Fruit fly (Drosophila melanogaster) whole organism, embryonic: ENCODE data around the gene CG42727.

ENCODE experiments used
- ATbp ChIP-seq: fragments of 200-800 bp; sonication (Bioruptor generic); optimal IDR thresholded peaks from 2 replicates; lab custom pipeline; 2017; ENCODE audit warnings: missing biosample characterization, mild to moderate bottlenecking, missing genetic modification characterization, missing genetic modification reagents
- Abd-B ChIP-seq: fragments of 200-800 bp; sonication (Bioruptor generic); optimal IDR thresholded peaks from 2 replicates; lab custom pipeline; 2018; ENCODE audit warnings: missing biosample characterization, mild to moderate bottlenecking, missing genetic modification characterization, moderate library complexity
- B-H2 ChIP-seq: fragments of 200-800 bp; sonication (Bioruptor generic); optimal IDR thresholded peaks from 2 replicates; lab custom pipeline; 2018; ENCODE audit warnings: missing biosample characterization, mild to moderate bottlenecking, missing genetic modification characterization
- CG10147 ChIP-seq: fragments of 200-800 bp; sonication (Bioruptor generic); optimal IDR thresholded peaks from 2 replicates; lab custom pipeline; 2019; ENCODE audit warnings: missing biosample characterization, mild to moderate bottlenecking, missing genetic modification characterization, moderate library complexity
- CG10274 ChIP-seq: fragments of 200-800 bp; sonication (Bioruptor generic); optimal IDR thresholded peaks from 3 replicates; lab custom pipeline; 2017; ENCODE audit warnings: missing biosample characterization, mild to moderate bottlenecking, missing genetic modification characterization
- CG10543 ChIP-seq: fragments of 200-800 bp; sonication (Bioruptor generic); optimal IDR thresholded peaks from 3 replicates; lab custom pipeline; 2017; ENCODE audit warnings: missing biosample characterization, mild to moderate bottlenecking, missing genetic modification characterization, moderate library complexity
- CG11398 ChIP-seq: fragments of 200-800 bp; sonication (Bioruptor generic); optimal IDR thresholded peaks from 2 replicates; lab custom pipeline; 2016; ENCODE audit warnings: missing biosample characterization, missing genetic modification characterization
- CG11696 ChIP-seq: fragments of 200-800 bp; sonication (Bioruptor generic); IDR thresholded peaks from 2 replicates; pipeline ENCODE4 v1.3.6; 2022; ENCODE audit warnings: missing biosample characterization, missing genetic modification characterization
- CG12299 ChIP-seq: fragments of 200-800 bp; sonication (Bioruptor generic); optimal IDR thresholded peaks from 2 replicates; lab custom pipeline; 2018; ENCODE audit warnings: missing biosample characterization, mild to moderate bottlenecking, missing genetic modification characterization
- CG12942 ChIP-seq: fragments of 200-800 bp; sonication (Bioruptor generic); optimal IDR thresholded peaks from 3 replicates; lab custom pipeline; 2016; ENCODE audit warnings: missing biosample characterization, missing genetic modification characterization
- CG14441 ChIP-seq: fragments of 200-800 bp; sonication (Bioruptor generic); IDR thresholded peaks from 2 replicates; pipeline ENCODE4 v1.3.6; 2022; ENCODE audit warnings: missing biosample characterization, missing genetic modification characterization
- CG14667 ChIP-seq: fragments of 200-800 bp; sonication (Bioruptor generic); IDR thresholded peaks from 2 replicates; pipeline ENCODE4 v1.3.6; 2022; ENCODE audit warnings: missing biosample characterization, missing genetic modification characterization
- CG15073 ChIP-seq: fragments of 200-800 bp; sonication (Bioruptor generic); optimal IDR thresholded peaks from 2 replicates; lab custom pipeline; 2016; ENCODE audit warnings: missing biosample characterization, missing genetic modification characterization
- CG17328 ChIP-seq: fragments of 200-800 bp; sonication (Bioruptor generic); IDR thresholded peaks from 2 replicates; pipeline ENCODE4 v1.3.6; 2022; ENCODE audit warnings: missing biosample characterization, missing genetic modification characterization
- CG17912 ChIP-seq: fragments of 200-800 bp; sonication (Bioruptor generic); optimal IDR thresholded peaks from 2 replicates; lab custom pipeline; 2018; ENCODE audit warnings: missing biosample characterization, mild to moderate bottlenecking, missing genetic modification characterization
- CG2875 ChIP-seq: fragments of 200-800 bp; sonication (Bioruptor generic); optimal IDR thresholded peaks from 2 replicates; lab custom pipeline; 2017; ENCODE audit warnings: missing biosample characterization, mild to moderate bottlenecking, missing genetic modification characterization, missing genetic modification reagents
- CG30020 ChIP-seq: fragments of 200-800 bp; optimal IDR thresholded peaks from 2 replicates; lab custom pipeline; 2019; ENCODE audit warnings: missing biosample characterization, mild to moderate bottlenecking, missing genetic modification characterization, moderate library complexity
- CG31441 ChIP-seq: fragments of 200-800 bp; sonication (Bioruptor generic); IDR thresholded peaks from 2 replicates; pipeline ENCODE4 v1.3.6; 2022; ENCODE audit warnings: missing biosample characterization, missing genetic modification characterization
- CG34376 ChIP-seq: fragments of 200-800 bp; sonication (Bioruptor generic); optimal IDR thresholded peaks from 2 replicates; lab custom pipeline; 2018; ENCODE audit warnings: missing biosample characterization, mild to moderate bottlenecking, missing genetic modification characterization
- CG6854 ChIP-seq: fragments of 200-800 bp; sonication (Bioruptor generic); optimal IDR thresholded peaks from 3 replicates; lab custom pipeline; 2017; ENCODE audit warnings: missing biosample characterization, mild to moderate bottlenecking, missing genetic modification characterization
- CG7928 ChIP-seq: fragments of 200-800 bp; sonication (Bioruptor generic); optimal IDR thresholded peaks from 2 replicates; lab custom pipeline; 2017; ENCODE audit warnings: missing biosample characterization, mild to moderate bottlenecking, missing genetic modification characterization
- CG8290 ChIP-seq, 3 experiments: fragments of 200-800 bp; sonication (Bioruptor generic); optimal IDR thresholded peaks; 2 replicates each; lab custom pipeline; 2016 to 2019; ENCODE audit warnings: missing biosample characterization in 3 of 3, missing genetic modification characterization in 3 of 3, mild to moderate bottlenecking in 2 of 3, moderate library complexity in 1 of 3
- D19A ChIP-seq: fragments of 200-800 bp; optimal IDR thresholded peaks from 3 replicates; lab custom pipeline; 2019; ENCODE audit warnings: missing biosample characterization, mild to moderate bottlenecking, missing genetic modification characterization, moderate library complexity
- Dll ChIP-seq: fragments of 200-800 bp; sonication (Bioruptor generic); IDR thresholded peaks from 4 replicates; pipeline ENCODE4 v1.3.6; 2022; ENCODE audit warnings: missing biosample characterization, missing genetic modification characterization; ENCODE audit not compliant: partially characterized antibody
- E2f2 ChIP-seq: fragments of 200-800 bp; sonication (Bioruptor generic); IDR thresholded peaks from 2 replicates; pipeline ENCODE4 v1.3.6; 2022; ENCODE audit warnings: missing biosample characterization, missing genetic modification characterization
- Eip74EF ChIP-seq, 2 experiments: fragments of 200-800 bp in 1 of 2; fragments of >200 bp in 1 of 2; sonication (Bioruptor generic) in 1 of 2; optimal IDR thresholded peaks; 2 replicates each; lab custom pipeline; 2017 to 2019; ENCODE audit warnings: missing biosample characterization in 2 of 2, missing genetic modification characterization in 2 of 2, mild to moderate bottlenecking in 1 of 2, moderate library complexity in 1 of 2
- Fer3 ChIP-seq: fragments of 200-800 bp; sonication (Bioruptor generic); optimal IDR thresholded peaks from 2 replicates; lab custom pipeline; 2018; ENCODE audit warnings: missing biosample characterization, mild to moderate bottlenecking, missing genetic modification characterization, moderate library complexity
- Hand ChIP-seq: fragments of 200-800 bp; sonication (Bioruptor generic); optimal IDR thresholded peaks from 2 replicates; lab custom pipeline; 2017; ENCODE audit warnings: mild to moderate bottlenecking, missing biosample characterization, missing genetic modification reagents, missing genetic modification characterization
- HmgZ ChIP-seq: fragments of 200-800 bp; sonication (Bioruptor generic); optimal IDR thresholded peaks from 2 replicates; lab custom pipeline; 2018; ENCODE audit warnings: missing biosample characterization, mild to moderate bottlenecking, missing genetic modification characterization
- MESR4 ChIP-seq: fragments of 200-800 bp; sonication (Bioruptor generic); optimal IDR thresholded peaks from 2 replicates; lab custom pipeline; 2018; ENCODE audit warnings: missing biosample characterization, mild to moderate bottlenecking, missing genetic modification characterization, moderate library complexity
- Mrtf ChIP-seq: fragments of 200-800 bp; sonication (Bioruptor generic); IDR thresholded peaks from 3 replicates; pipeline ENCODE4 v1.3.6; 2022; ENCODE audit warnings: missing biosample characterization, missing genetic modification characterization
- Nf-YA ChIP-seq: fragments of 200-800 bp; sonication (Bioruptor generic); IDR thresholded peaks from 2 replicates; pipeline ENCODE4 v1.3.6; 2022; ENCODE audit warnings: missing biosample characterization, missing genetic modification characterization
- PHDP ChIP-seq: fragments of 200-800 bp; sonication (Bioruptor generic); optimal IDR thresholded peaks from 3 replicates; lab custom pipeline; 2018; ENCODE audit warnings: missing biosample characterization, mild to moderate bottlenecking, missing genetic modification characterization, moderate library complexity
- Tbp ChIP-seq: fragments of >200 bp; optimal IDR thresholded peaks from 2 replicates; lab custom pipeline; 2018; ENCODE audit warnings: missing biosample characterization, missing genetic modification characterization
- Usf ChIP-seq: fragments of 200-800 bp; sonication (Bioruptor generic); optimal IDR thresholded peaks from 2 replicates; lab custom pipeline; 2017; ENCODE audit warnings: missing genotype, missing biosample characterization, missing genetic modification characterization
- YL-1 ChIP-seq: fragments of 200-800 bp; sonication (Bioruptor generic); optimal IDR thresholded peaks from 3 replicates; lab custom pipeline; 2017; ENCODE audit warnings: missing biosample characterization, mild to moderate bottlenecking, missing genetic modification characterization
- cato ChIP-seq: fragments of 200-800 bp; sonication (Bioruptor generic); optimal IDR thresholded peaks from 2 replicates; lab custom pipeline; 2016; ENCODE audit warnings: missing biosample characterization, missing genetic modification characterization, borderline replicate concordance
- chinmo ChIP-seq: fragments of 200-800 bp; sonication (Bioruptor generic); IDR thresholded peaks from 4 replicates; pipeline ENCODE4 v1.3.6; 2022; ENCODE audit warnings: missing biosample characterization, missing genetic modification characterization; ENCODE audit not compliant: partially characterized antibody
- crol ChIP-seq: fragments of 200-800 bp; sonication (Bioruptor generic); IDR thresholded peaks from 2 replicates; pipeline ENCODE4 v1.3.6; 2022; ENCODE audit warnings: missing biosample characterization, missing genetic modification characterization
- cwo ChIP-seq: fragments of 200-800 bp; sonication (Bioruptor generic); optimal IDR thresholded peaks from 3 replicates; lab custom pipeline; 2017; ENCODE audit warnings: missing biosample characterization, missing genetic modification characterization, mild to moderate bottlenecking, moderate library complexity, missing genetic modification reagents
- dysf ChIP-seq: fragments of 200-800 bp; sonication (Bioruptor generic); IDR thresholded peaks from 3 replicates; pipeline ENCODE4 v1.3.6; 2022; ENCODE audit warnings: missing biosample characterization, missing genetic modification characterization
- hb ChIP-seq: fragments of 200-800 bp; sonication (Bioruptor generic); IDR thresholded peaks from 3 replicates; pipeline ENCODE4 v1.3.6; 2022; ENCODE audit warnings: missing biosample characterization, missing genetic modification characterization; ENCODE audit not compliant: partially characterized antibody
- lab ChIP-seq: fragments of 200-800 bp; sonication (Bioruptor generic); optimal IDR thresholded peaks from 3 replicates; lab custom pipeline; 2017; ENCODE audit warnings: missing biosample characterization, missing genetic modification characterization, mild to moderate bottlenecking, moderate library complexity, missing genetic modification reagents
- lmd ChIP-seq: fragments of 200-800 bp; sonication (Bioruptor generic); IDR thresholded peaks from 2 replicates; pipeline ENCODE4 v1.3.6; 2022; ENCODE audit warnings: missing biosample characterization, missing genetic modification characterization
- nerfin-1 ChIP-seq: fragments of 200-800 bp; sonication (Bioruptor generic); optimal IDR thresholded peaks from 3 replicates; lab custom pipeline; 2019; ENCODE audit warnings: missing biosample characterization, mild to moderate bottlenecking, missing genetic modification characterization, moderate library complexity
- oc ChIP-seq: fragments of 200-800 bp; sonication (Bioruptor generic); optimal IDR thresholded peaks from 2 replicates; lab custom pipeline; 2018; ENCODE audit warnings: missing biosample characterization, mild to moderate bottlenecking, missing genetic modification characterization, moderate library complexity
- sisA ChIP-seq: fragments of 200-800 bp; sonication (Bioruptor generic); IDR thresholded peaks from 2 replicates; pipeline ENCODE4 v1.3.6; 2022; ENCODE audit warnings: missing biosample characterization, missing genetic modification characterization
- stwl ChIP-seq: fragments of 200-800 bp; sonication (Bioruptor generic); optimal IDR thresholded peaks from 3 replicates; lab custom pipeline; 2018; ENCODE audit warnings: missing biosample characterization, mild to moderate bottlenecking, missing genetic modification characterization, moderate library complexity
- tup ChIP-seq: fragments of 200-800 bp; sonication (Bioruptor generic); optimal IDR thresholded peaks from 2 replicates; lab custom pipeline; 2016; ENCODE audit warnings: missing biosample characterization, mild to moderate bottlenecking, missing genetic modification characterization, moderate library complexity
- zen2 ChIP-seq: fragments of 200-800 bp; sonication (Bioruptor generic); IDR thresholded peaks from 3 replicates; pipeline ENCODE4 v1.3.6; 2022; ENCODE audit warnings: missing biosample characterization, missing genetic modification characterization; ENCODE audit not compliant: partially characterized antibody

Gene CG42727

DNA sequence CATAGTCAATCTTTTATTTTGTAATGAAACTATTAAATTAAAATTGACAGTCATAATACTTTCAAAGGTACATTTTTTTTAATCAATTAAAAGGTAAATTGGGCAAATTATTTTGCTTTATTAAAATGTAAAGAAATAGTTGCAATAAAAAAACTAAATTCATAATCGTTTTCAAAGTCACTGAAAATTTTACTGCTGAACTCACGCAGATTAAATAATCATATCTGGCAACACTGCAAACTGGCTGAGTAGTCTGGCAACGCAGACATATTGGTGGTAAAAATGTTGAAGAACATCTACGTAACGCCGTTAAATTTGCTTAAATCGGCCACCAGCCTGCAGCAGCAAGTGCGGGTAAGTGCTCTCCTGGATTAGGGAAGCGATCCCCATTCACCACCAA, 17.4 kb upstream of the CG42727 start, which contains the start of gene mRpL9 (continued):
- no peak for TF ChIP-seq CG34376
- peak; percentile 70 for TF ChIP-seq E2f2 (GFP tag; lab: Robert Waterston, UW)
- peak; percentile 58 for TF ChIP-seq HmgZ
- peak; percentile 98 for TF ChIP-seq CG31441 (GFP tag; lab: Robert Waterston, UW)
- no peak for TF ChIP-seq lab (GFP tag; lab: Kevin White, UChicago)
- TF ChIP-seq CG8290 (GFP tag; optimal IDR thresholded peaks at IDR 0.05; lab: Kevin White, UChicago), result no peak
- no peak for TF ChIP-seq CG8290 (tag; optimal IDR thresholded peaks at IDR 0.05; lab: Kevin White, UChicago)
- TF ChIP-seq MESR4 (GFP tag; lab: Kevin White, UChicago), result peak; percentile 63
- no peak for TF ChIP-seq oc
- TF ChIP-seq PHDP (tag; lab: Kevin White, UChicago), result peak; percentile 32
- TF ChIP-seq CG14667, result no peak
- no peak for TF ChIP-seq CG12299 (tag; lab: Kevin White, UChicago)
- no peak for TF ChIP-seq Nf-YA (GFP tag; lab: Robert Waterston, UW)
- no peak for TF ChIP-seq CG17912 (GFP tag; lab: Kevin White, UChicago)
- no peak for TF ChIP-seq Hand (GFP tag; lab: Kevin White, UChicago)
- no peak for TF ChIP-seq CG2875 (GFP tag; lab: Kevin White, UChicago)
- TF ChIP-seq cwo (GFP tag; lab: Kevin White, UChicago), result no peak
- TF ChIP-seq Dll (GFP tag; lab: Robert Waterston, UW), result peak; percentile 49; the same call in 2 of the 4 replicates
- TF ChIP-seq ATbp (GFP tag; lab: Kevin White, UChicago), result no peak
- no peak for TF ChIP-seq Tbp
- peak; percentile 31 for TF ChIP-seq CG30020
- TF ChIP-seq D19A, result no peak
- no peak for TF ChIP-seq CG11398 (GFP tag; lab: Kevin White, UChicago)
- TF ChIP-seq tup (GFP tag; lab: Kevin White, UChicago), result no peak
- no peak for TF ChIP-seq CG7928 (GFP tag; lab: Kevin White, UChicago)
- no peak for TF ChIP-seq crol
- TF ChIP-seq cato, result no peak
- no peak for TF ChIP-seq CG10543
- no peak for TF ChIP-seq CG14441 (GFP tag; lab: Robert Waterston, UW)
- TF ChIP-seq CG10274 (GFP tag; lab: Kevin White, UChicago), result no peak
- TF ChIP-seq CG12942, result no peak
- no peak for TF ChIP-seq Mrtf
- TF ChIP-seq nerfin-1 (tag; lab: Kevin White, UChicago), result peak; percentile 20
- TF ChIP-seq YL-1 (GFP tag; lab: Kevin White, UChicago), result peak; percentile 58
- TF ChIP-seq CG10147, result no peak
- peak; percentile 91 for TF ChIP-seq Abd-B (GFP tag; lab: Kevin White, UChicago)
- TF ChIP-seq B-H2, result no peak
- no peak for TF ChIP-seq Usf (GFP tag; lab: Kevin White, UChicago)
- TF ChIP-seq Fer3, result peak; percentile 35
- TF ChIP-seq CG6854 (GFP tag; lab: Kevin White, UChicago), result no peak
- TF ChIP-seq zen2 (GFP tag; lab: Robert Waterston, UW), result no peak
- no peak for TF ChIP-seq hb
- TF ChIP-seq CG17328 (GFP tag; lab: Robert Waterston, UW), result no peak
- no peak for TF ChIP-seq dysf
- peak; percentile 24; the same call in 1 of the 2 replicates for TF ChIP-seq lmd (GFP tag; lab: Robert Waterston, UW)
- TF ChIP-seq chinmo (GFP tag; lab: Robert Waterston, UW), result no peak
- no peak for TF ChIP-seq Eip74EF (GFP tag; optimal IDR thresholded peaks at IDR 0.05; lab: Kevin White, UChicago)
- no peak for TF ChIP-seq sisA (GFP tag; lab: Robert Waterston, UW)
- TF ChIP-seq CG11696 (GFP tag; lab: Robert Waterston, UW), result no peak
- no peak for TF ChIP-seq CG15073 (GFP tag; lab: Kevin White, UChicago)
- peak; percentile 48 for TF ChIP-seq stwl (tag; lab: Kevin White, UChicago)
